Worm (Caenorhabditis elegans) whole organism, L4 larva: ENCODE results near the gene T02D1.9.

ENCODE experiments used
- dpl-1 ChIP-seq: fragments of 150-350 bp; optimal IDR thresholded peaks from 2 replicates; lab custom pipeline; 2014; ENCODE audit warnings: missing biosample characterization, missing genetic modification reagents, missing genetic modification characterization
- nhr-42 ChIP-seq: fragments of 200-800 bp; sonication (Bioruptor generic); IDR thresholded peaks from 2 replicates; pipeline ENCODE4 v1.3.6; 2022; ENCODE audit warnings: missing genetic modification characterization, missing compliant biosample characterization

DNA sequence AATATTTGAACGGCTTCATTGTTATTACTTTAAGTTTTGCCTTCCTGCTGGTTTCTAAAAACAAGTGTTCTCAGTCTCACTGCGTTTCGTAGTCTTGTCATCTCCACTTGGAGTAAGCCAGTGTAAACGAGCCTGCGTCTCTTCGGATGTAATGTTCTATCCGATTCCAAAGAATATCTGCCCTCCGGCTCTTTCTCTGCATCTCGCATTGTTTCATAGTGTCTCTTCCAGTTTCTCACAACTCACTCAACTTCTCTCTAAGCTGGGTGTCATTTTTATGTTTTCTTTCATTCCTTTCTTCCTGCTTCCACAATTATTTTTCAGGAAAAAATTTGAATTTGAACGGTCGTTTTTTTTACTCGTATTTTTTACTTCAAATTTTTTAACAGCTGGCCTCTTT lies 19.6 kb upstream of the T02D1.9 start:
- TF ChIP-seq nhr-42 (GFP tag; lab: Robert Waterston, UW) (no peak), dpl-1 (GFP tag; lab: Kevin White, UChicago) (no peak)
